Worm (Caenorhabditis elegans): ENCODE measurements around the gene T04A6.1.
"Not testable (repeated sequence)": the region's sequence is repeated elsewhere in the genome, so short reads cannot be mapped to it uniquely, and the experiment has no call there.

T04A6.1 gene

DNA sequence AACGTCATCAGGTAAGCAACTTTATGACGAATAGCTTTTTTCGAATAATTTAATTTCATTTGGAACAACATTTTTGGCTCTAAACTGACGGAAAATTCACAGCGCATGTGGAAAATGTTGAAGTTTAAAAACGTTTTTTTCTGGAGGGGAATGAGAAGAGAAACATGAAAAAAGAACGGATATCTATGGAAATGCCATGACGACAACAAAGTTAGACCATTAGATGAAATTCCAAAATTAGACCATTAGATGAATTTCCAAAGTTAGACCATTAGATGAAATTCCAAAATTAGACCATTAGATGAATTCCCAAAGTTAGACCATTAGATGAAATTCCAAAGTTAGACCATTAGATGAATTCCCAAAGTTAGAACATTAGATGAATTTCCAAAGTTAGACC, 21.8 kb upstream of the T04A6.1 start, which contains the start of gene Y80D4G.2:
TSS of gene Y80D4G.2 (minus strand) at position 101 of the 400 bp plus-strand sequence.
- TF ChIP-seq nhr-12, ztf-4, jun-1 (tag; optimal IDR thresholded peaks at IDR 0.05): not testable (repeated sequence)

DNA sequence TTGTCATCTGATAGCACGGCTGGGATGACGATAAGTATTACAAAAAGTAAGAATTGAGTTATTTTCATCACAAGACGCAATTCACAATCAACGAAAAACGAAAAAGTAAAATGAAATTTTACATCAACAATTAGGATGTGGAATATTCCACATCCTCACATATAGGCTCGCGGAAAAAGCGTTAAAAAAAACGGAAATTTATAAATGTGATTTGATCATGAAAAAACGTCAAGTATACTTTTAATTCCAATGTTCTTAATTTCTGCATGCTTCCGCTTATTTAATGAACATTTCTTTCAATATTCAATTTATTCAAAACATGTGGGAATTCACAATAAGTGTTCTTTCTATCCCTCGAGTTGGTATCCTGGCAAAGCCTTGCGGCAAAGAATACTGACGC, 8.1 kb upstream of the T04A6.1 start, which contains the start of gene T04A6.3:
TSS of gene T04A6.3 (minus strand) at position 101 of the 400 bp plus-strand sequence.
- no peak for TF ChIP-seq fkh-2 (tag; optimal IDR thresholded peaks at IDR 0.05)

DNA sequence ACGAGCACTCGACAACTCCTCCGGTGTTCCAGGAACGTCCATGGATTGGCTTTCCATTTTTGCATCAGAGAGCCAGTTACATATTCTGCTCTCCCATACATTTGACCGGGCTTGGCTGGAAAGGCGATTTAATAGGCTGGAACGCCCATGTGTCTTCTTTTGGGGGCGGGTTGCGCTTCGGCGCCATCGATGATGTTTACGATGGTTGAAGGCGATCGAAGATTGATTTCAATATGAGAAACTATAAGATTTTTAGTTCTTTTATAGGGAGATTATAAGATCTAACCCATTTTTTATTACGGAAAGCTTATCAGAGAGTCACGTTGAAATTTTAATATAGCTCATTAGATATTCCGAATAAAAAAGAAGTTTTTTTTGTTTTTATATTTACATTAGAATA, 7.2 kb upstream of the T04A6.1 start, which contains the start of gene nsph-4.3:
TSS of gene nsph-4.3 (minus strand) at position 101 of the 400 bp plus-strand sequence.
- TF ChIP-seq fkh-2 (tag; optimal IDR thresholded peaks at IDR 0.05), result no peak
- no peak for TF ChIP-seq nhr-25 (tag; optimal IDR thresholded peaks at IDR 0.05)
- no peak for TF ChIP-seq R02D3.7 (tag; optimal IDR thresholded peaks at IDR 0.05)
- TF ChIP-seq zag-1 (tag; optimal IDR thresholded peaks at IDR 0.05), result no peak

DNA sequence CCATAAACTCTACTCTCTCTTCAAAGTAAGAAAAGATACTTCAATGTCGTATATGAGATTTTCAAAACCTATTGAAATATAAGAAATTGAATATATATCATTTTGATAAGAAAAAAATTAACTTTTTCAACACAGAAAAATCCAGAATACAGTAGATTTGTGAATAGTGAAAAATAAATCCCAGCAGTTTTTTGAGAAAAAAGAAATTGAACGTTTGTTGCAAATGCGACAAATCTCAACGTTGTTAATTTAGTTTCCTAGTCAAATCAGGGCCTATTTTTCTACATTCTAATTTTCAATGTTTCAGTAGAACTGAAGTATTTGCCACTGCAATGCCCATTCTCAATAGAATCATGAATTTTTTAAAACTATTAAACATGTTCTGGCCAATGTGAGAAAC, 1.8 kb upstream of the T04A6.1 start, which contains the start of gene T04A6.2:
TSS of gene T04A6.2 (plus strand) at position 301 of the 400 bp plus-strand sequence.
- no peak for TF ChIP-seq snpc-4 (tag; optimal IDR thresholded peaks at IDR 0.05)
- no peak for TF ChIP-seq skn-1 (tag; optimal IDR thresholded peaks at IDR 0.05)
- no peak for TF ChIP-seq nhr-43 (tag; optimal IDR thresholded peaks at IDR 0.05; ENCODE audit: poor library complexity, severe bottlenecking)
- no peak for TF ChIP-seq egl-5 (tag; optimal IDR thresholded peaks at IDR 0.05)
- TF ChIP-seq elt-1 (tag; optimal IDR thresholded peaks at IDR 0.05), result no peak
- no peak for TF ChIP-seq nhr-67 (tag; optimal IDR thresholded peaks at IDR 0.05)
- no peak for TF ChIP-seq ztf-4 (tag; optimal IDR thresholded peaks at IDR 0.05)
- TF ChIP-seq hmg-11 (tag; optimal IDR thresholded peaks at IDR 0.05), result no peak
- no peak for TF ChIP-seq unc-62 (GFP tag; optimal IDR thresholded peaks at IDR 0.05)
- TF ChIP-seq elt-2 (tag; optimal IDR thresholded peaks at IDR 0.05), result no peak
- no peak for TF ChIP-seq fkh-2 (tag; optimal IDR thresholded peaks at IDR 0.05)
- no peak for TF ChIP-seq ceh-82 (tag; optimal IDR thresholded peaks at IDR 0.05)

DNA sequence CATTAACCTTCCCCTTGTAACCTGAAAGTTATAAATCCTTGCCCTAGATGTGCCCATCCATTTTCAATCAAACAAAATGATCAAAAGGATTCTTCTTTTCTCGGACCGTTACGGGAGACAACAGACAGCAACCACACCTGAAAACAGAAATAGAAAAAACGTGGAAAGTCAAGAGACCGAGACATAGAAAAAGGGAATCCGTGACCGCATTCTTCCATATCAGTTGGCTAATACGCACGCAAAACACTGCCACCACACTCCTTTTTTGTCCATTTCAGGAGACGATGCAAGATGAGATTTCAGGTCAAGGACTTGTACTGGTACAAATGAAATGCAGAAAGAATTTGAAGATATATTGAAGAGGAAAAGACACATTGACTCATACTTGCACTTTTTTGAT, 2.0 kb downstream of the T04A6.1 start:
- TF ChIP-seq nhr-23 (tag; optimal IDR thresholded peaks at IDR 0.05), result peak; percentile 77
- no peak for TF ChIP-seq nhr-25 (tag; optimal IDR thresholded peaks at IDR 0.05)

DNA sequence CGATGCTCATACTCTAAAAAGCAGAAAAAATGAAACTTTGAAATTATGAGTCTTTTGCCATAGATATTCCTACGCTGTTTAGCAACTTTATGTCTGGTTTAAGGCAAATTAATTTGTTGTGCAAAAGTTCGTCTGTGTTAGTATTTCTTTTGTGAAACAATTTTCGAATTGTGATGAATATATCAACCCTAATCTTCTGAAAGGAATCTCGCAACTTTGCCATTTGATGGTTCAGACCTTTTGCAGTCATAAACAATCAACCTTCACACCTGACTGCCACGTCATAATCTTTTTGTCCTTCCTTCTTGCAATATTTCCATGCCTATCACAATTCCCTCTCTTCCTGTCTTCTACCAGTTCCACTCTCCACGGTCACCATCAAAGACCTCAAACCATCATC, 3.5 kb downstream of the T04A6.1 start:
- TF ChIP-seq elt-2 (tag; optimal IDR thresholded peaks at IDR 0.05), result no peak
- TF ChIP-seq nhr-23 (tag; optimal IDR thresholded peaks at IDR 0.05), result no peak
- no peak for TF ChIP-seq elt-1 (tag; optimal IDR thresholded peaks at IDR 0.05)
- no peak for TF ChIP-seq nhr-11 (tag; optimal IDR thresholded peaks at IDR 0.05)
- no peak for TF ChIP-seq zag-1 (tag; optimal IDR thresholded peaks at IDR 0.05)
- TF ChIP-seq tbx-2 (tag; optimal IDR thresholded peaks at IDR 0.05), result no peak
- no peak for TF ChIP-seq nhr-76 (tag; optimal IDR thresholded peaks at IDR 0.05)
- no peak for TF ChIP-seq egl-5 (tag; optimal IDR thresholded peaks at IDR 0.05)
- no peak for TF ChIP-seq R02D3.7 (tag; optimal IDR thresholded peaks at IDR 0.05)
- no peak for TF ChIP-seq ceh-28 (tag; optimal IDR thresholded peaks at IDR 0.05)
- no peak for TF ChIP-seq nhr-12 (tag; optimal IDR thresholded peaks at IDR 0.05)
- no peak for TF ChIP-seq nfya-1 (tag; optimal IDR thresholded peaks at IDR 0.05; ENCODE audit: insufficient read depth)
- no peak for TF ChIP-seq nhr-67 (tag; optimal IDR thresholded peaks at IDR 0.05)
- TF ChIP-seq fkh-10 (GFP tag; optimal IDR thresholded peaks at IDR 0.05), result no peak
- TF ChIP-seq nhr-43 (tag; optimal IDR thresholded peaks at IDR 0.05; ENCODE audit: poor library complexity, severe bottlenecking), result no peak
- TF ChIP-seq nhr-25 (tag; optimal IDR thresholded peaks at IDR 0.05), result no peak

DNA sequence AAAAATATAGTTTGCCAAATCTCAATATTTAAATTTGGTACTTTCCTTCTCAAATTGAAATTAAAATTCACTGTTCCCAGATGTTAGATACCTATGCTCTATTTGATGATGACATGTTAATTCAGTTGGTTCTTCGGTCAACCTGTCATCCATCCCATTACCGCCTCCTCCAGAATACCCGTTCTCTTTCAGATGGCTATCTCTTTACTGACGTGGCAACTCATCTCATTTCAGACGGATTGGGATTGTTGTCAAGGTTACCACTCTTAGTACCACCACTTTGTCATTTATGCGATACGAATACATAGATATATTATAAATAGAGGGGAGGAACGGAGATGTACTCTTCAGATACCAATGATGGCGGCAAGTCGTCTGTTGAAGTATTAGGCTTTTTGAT, 5.0 kb downstream of the T04A6.1 start:
- TF ChIP-seq nfya-1 (tag; optimal IDR thresholded peaks at IDR 0.05; ENCODE audit: insufficient read depth) (no peak), ama-1 (optimal IDR thresholded peaks at IDR 0.05) (no peak), nhr-12 (tag; optimal IDR thresholded peaks at IDR 0.05) (no peak), ceh-9 (tag; optimal IDR thresholded peaks at IDR 0.05) (no peak), unc-62 (GFP tag; optimal IDR thresholded peaks at IDR 0.05) (no peak), nhr-23 (tag; optimal IDR thresholded peaks at IDR 0.05) (no peak), R02D3.7 (tag; optimal IDR thresholded peaks at IDR 0.05) (no peak), ceh-82 (tag; optimal IDR thresholded peaks at IDR 0.05) (no peak), nhr-76 (tag; optimal IDR thresholded peaks at IDR 0.05) (no peak), snpc-4 (tag; optimal IDR thresholded peaks at IDR 0.05) (no peak), elt-2 (tag; optimal IDR thresholded peaks at IDR 0.05) (no peak)

DNA sequence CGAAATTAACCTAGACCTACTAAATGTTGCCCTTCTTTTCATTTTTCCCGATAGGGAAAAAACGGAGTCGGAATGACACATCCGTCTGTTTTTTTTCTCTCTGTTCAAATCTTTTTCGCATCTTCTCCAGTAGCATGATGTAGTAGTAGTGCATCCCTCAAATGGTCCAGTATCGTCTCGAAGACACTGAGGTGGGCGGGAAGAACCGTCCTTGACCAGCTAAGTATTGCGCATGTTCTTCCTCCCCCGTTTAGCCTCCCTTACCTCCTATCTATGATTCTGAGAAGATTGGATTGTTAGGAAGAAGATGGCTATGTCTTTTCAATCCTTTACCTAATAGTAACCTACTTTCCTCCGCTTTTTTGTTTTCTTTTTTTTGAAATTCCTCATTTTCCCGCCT, 6.6 kb downstream of the T04A6.1 start:
- TF ChIP-seq jun-1 (tag; optimal IDR thresholded peaks at IDR 0.05) (no peak), nhr-77 (tag; optimal IDR thresholded peaks at IDR 0.05) (no peak), egl-27 (tag; optimal IDR thresholded peaks at IDR 0.05) (no peak), egl-5 (tag; optimal IDR thresholded peaks at IDR 0.05) (no peak), nhr-237 (tag; optimal IDR thresholded peaks at IDR 0.05) (no peak), mml-1 (tag; optimal IDR thresholded peaks at IDR 0.05) (no peak), pqm-1 (tag; optimal IDR thresholded peaks at IDR 0.05) (no peak), lin-39 (tag; optimal IDR thresholded peaks at IDR 0.05) (no peak), lin-15B (tag; optimal IDR thresholded peaks at IDR 0.05) (no peak), nfya-1 (tag; optimal IDR thresholded peaks at IDR 0.05; ENCODE audit: insufficient read depth) (no peak), nhr-23 (tag; optimal IDR thresholded peaks at IDR 0.05) (peak; percentile 3), pha-4 (tag; optimal IDR thresholded peaks at IDR 0.05) (no peak), elt-2 (tag; optimal IDR thresholded peaks at IDR 0.05) (no peak), R02D3.7 (tag; optimal IDR thresholded peaks at IDR 0.05) (no peak), aly-2 (tag; optimal IDR thresholded peaks at IDR 0.05) (no peak), nhr-12 (tag; optimal IDR thresholded peaks at IDR 0.05) (no peak), ceh-9 (tag; optimal IDR thresholded peaks at IDR 0.05) (no peak), daf-12 (tag; optimal IDR thresholded peaks at IDR 0.05) (no peak)

Data from whole organism, L3 larva.